Fruit fly (Drosophila melanogaster) whole organism, embryonic: ENCODE results near the gene Hrd3.
A peak's percentile ranks its signal among the peaks of the same experiment; 100 is the strongest.

ENCODE experiments used
- CG10209 ChIP-seq: fragments of 200-800 bp; sonication (Bioruptor generic); optimal IDR thresholded peaks from 3 replicates; lab custom pipeline; 2017; ENCODE audit warnings: missing biosample characterization, mild to moderate bottlenecking, missing genetic modification characterization, missing genetic modification reagents
- CG10267 ChIP-seq: fragments of 200-800 bp; sonication (Bioruptor generic); optimal IDR thresholded peaks from 2 replicates; lab custom pipeline; 2018; ENCODE audit warnings: missing biosample characterization, mild to moderate bottlenecking, missing genetic modification characterization, moderate library complexity
- CG11085 ChIP-seq: fragments of 200-800 bp; sonication (Bioruptor generic); IDR thresholded peaks from 2 replicates; pipeline ENCODE4 v1.3.6; 2022; ENCODE audit warnings: missing biosample characterization, missing genetic modification characterization
- CG13287 ChIP-seq: fragments of 200-800 bp; sonication (Bioruptor generic); IDR thresholded peaks from 2 replicates; pipeline ENCODE4 v1.3.6; 2022; ENCODE audit warnings: missing biosample characterization, missing genetic modification characterization; ENCODE audit not compliant: partially characterized antibody
- CG13894 ChIP-seq: fragments of 200-800 bp; sonication (Bioruptor generic); optimal IDR thresholded peaks from 3 replicates; lab custom pipeline; 2018; ENCODE audit warnings: missing biosample characterization, mild to moderate bottlenecking, missing genetic modification characterization, moderate library complexity
- CG14441 ChIP-seq: fragments of 200-800 bp; sonication (Bioruptor generic); IDR thresholded peaks from 2 replicates; pipeline ENCODE4 v1.3.6; 2022; ENCODE audit warnings: missing biosample characterization, missing genetic modification characterization
- CG14667 ChIP-seq: fragments of 200-800 bp; sonication (Bioruptor generic); IDR thresholded peaks from 2 replicates; pipeline ENCODE4 v1.3.6; 2022; ENCODE audit warnings: missing biosample characterization, missing genetic modification characterization
- CG17359 ChIP-seq: fragments of 200-800 bp; sonication (Bioruptor generic); optimal IDR thresholded peaks from 3 replicates; lab custom pipeline; 2018; ENCODE audit warnings: missing biosample characterization, mild to moderate bottlenecking, missing genetic modification characterization, moderate library complexity
- CG18476 ChIP-seq: fragments of 200-800 bp; sonication (Bioruptor generic); optimal IDR thresholded peaks from 2 replicates; lab custom pipeline; 2016; ENCODE audit warnings: missing biosample characterization, mild to moderate bottlenecking, missing genetic modification characterization
- CG2129 ChIP-seq: fragments of 200-800 bp; sonication (Bioruptor generic); IDR thresholded peaks from 2 replicates; pipeline ENCODE4 v1.3.6; 2022; ENCODE audit warnings: missing biosample characterization, missing genetic modification characterization; ENCODE audit not compliant: partially characterized antibody
- CG2678 ChIP-seq: fragments of 200-800 bp; sonication (Bioruptor generic); optimal IDR thresholded peaks from 3 replicates; lab custom pipeline; 2019; ENCODE audit warnings: missing biosample characterization, mild to moderate bottlenecking, missing genetic modification characterization, moderate library complexity
- CG30403 ChIP-seq: fragments of 200-800 bp; sonication (Bioruptor generic); optimal IDR thresholded peaks from 3 replicates; lab custom pipeline; 2016; ENCODE audit warnings: missing biosample characterization, missing genetic modification characterization
- CG42726 ChIP-seq: fragments of 200-800 bp; sonication (Bioruptor generic); IDR thresholded peaks from 2 replicates; pipeline ENCODE4 v1.3.6; 2022; ENCODE audit warnings: missing biosample characterization, missing genetic modification characterization; ENCODE audit not compliant: partially characterized antibody
- CG4282 ChIP-seq: fragments of 200-800 bp; sonication (Bioruptor generic); optimal IDR thresholded peaks from 2 replicates; lab custom pipeline; 2016; ENCODE audit warnings: missing biosample characterization, missing genetic modification characterization
- CG5245 ChIP-seq: fragments of 200-800 bp; sonication (Bioruptor generic); optimal IDR thresholded peaks from 3 replicates; lab custom pipeline; 2016; ENCODE audit warnings: missing biosample characterization, missing genetic modification characterization
- CG9727 ChIP-seq: fragments of 200-800 bp; sonication (Bioruptor generic); optimal IDR thresholded peaks from 3 replicates; lab custom pipeline; 2017; ENCODE audit warnings: missing biosample characterization, mild to moderate bottlenecking, missing genetic modification characterization
- CTCF ChIP-seq: fragments of 200-800 bp; sonication (Bioruptor generic); optimal IDR thresholded peaks from 2 replicates; lab custom pipeline; 2017; ENCODE audit warnings: missing biosample characterization, mild to moderate bottlenecking, missing genetic modification characterization, moderate library complexity
- D19B ChIP-seq: fragments of 200-800 bp; sonication (Bioruptor generic); optimal IDR thresholded peaks from 2 replicates; lab custom pipeline; 2017; ENCODE audit warnings: missing biosample characterization, mild to moderate bottlenecking, missing genetic modification characterization
- Dll ChIP-seq: fragments of 200-800 bp; sonication (Bioruptor generic); IDR thresholded peaks from 4 replicates; pipeline ENCODE4 v1.3.6; 2022; ENCODE audit warnings: missing biosample characterization, missing genetic modification characterization; ENCODE audit not compliant: partially characterized antibody
- Elba2 ChIP-seq: fragments of 200-800 bp; sonication (Bioruptor generic); optimal IDR thresholded peaks from 3 replicates; lab custom pipeline; 2016; ENCODE audit warnings: missing biosample characterization, missing genetic modification characterization
- Fer2 ChIP-seq: fragments of 200-800 bp; sonication (Bioruptor generic); optimal IDR thresholded peaks from 2 replicates; lab custom pipeline; 2018; ENCODE audit warnings: missing biosample characterization, mild to moderate bottlenecking, missing genetic modification characterization, moderate library complexity
- Hand ChIP-seq: fragments of 200-800 bp; sonication (Bioruptor generic); optimal IDR thresholded peaks from 2 replicates; lab custom pipeline; 2017; ENCODE audit warnings: mild to moderate bottlenecking, missing biosample characterization, missing genetic modification reagents, missing genetic modification characterization
- Hr51 ChIP-seq, 2 experiments: fragments of 200-800 bp; sonication (Bioruptor generic); optimal IDR thresholded peaks; 2 replicates in 1 of 2; 3 replicates in 1 of 2; lab custom pipeline; 2016 to 2018; ENCODE audit warnings: missing biosample characterization in 2 of 2, missing genetic modification characterization in 2 of 2, mild to moderate bottlenecking in 1 of 2, moderate library complexity in 1 of 2
- Hsf ChIP-seq: fragments of 200-800 bp; sonication (Bioruptor generic); optimal IDR thresholded peaks from 3 replicates; lab custom pipeline; 2016; ENCODE audit warnings: missing biosample characterization, missing genetic modification characterization
- MESR4 ChIP-seq: fragments of 200-800 bp; sonication (Bioruptor generic); optimal IDR thresholded peaks from 2 replicates; lab custom pipeline; 2018; ENCODE audit warnings: missing biosample characterization, mild to moderate bottlenecking, missing genetic modification characterization, moderate library complexity
- NC2α ChIP-seq: fragments of 200-800 bp; sonication (Bioruptor generic); optimal IDR thresholded peaks from 2 replicates; lab custom pipeline; 2016; ENCODE audit warnings: missing biosample characterization, missing genetic modification characterization
- NFAT ChIP-seq: fragments of 200-800 bp; sonication (Bioruptor generic); IDR thresholded peaks from 2 replicates; pipeline ENCODE4 v1.3.6; 2022; ENCODE audit warnings: missing biosample characterization, missing genetic modification characterization
- Nf-YC ChIP-seq: fragments of 200-800 bp; optimal IDR thresholded peaks from 3 replicates; lab custom pipeline; 2019; ENCODE audit warnings: missing biosample characterization, mild to moderate bottlenecking, missing genetic modification characterization, moderate library complexity
- Optix ChIP-seq: fragments of 200-800 bp; sonication (Bioruptor generic); IDR thresholded peaks from 3 replicates; pipeline ENCODE4 v1.3.6; 2022; ENCODE audit warnings: missing biosample characterization, missing genetic modification characterization
- Pdp1 ChIP-seq, 2 experiments: fragments of 200-800 bp; sonication (Bioruptor generic); optimal IDR thresholded peaks; 3 replicates each; lab custom pipeline; 2016; ENCODE audit warnings: missing biosample characterization in 2 of 2, missing genetic modification characterization in 2 of 2, mild to moderate bottlenecking in 1 of 2, moderate library complexity in 1 of 2
- Sry-β ChIP-seq: fragments of 200-800 bp; sonication (Bioruptor generic); optimal IDR thresholded peaks from 2 replicates; lab custom pipeline; 2018; ENCODE audit warnings: missing biosample characterization, mild to moderate bottlenecking, missing genetic modification characterization, moderate library complexity
- Stat92E ChIP-seq, 3 experiments: fragments of >200 bp in 2 of 3; fragments of 200-800 bp in 1 of 3; sonication (Bioruptor generic) in 1 of 3; optimal IDR thresholded peaks; 2 replicates each; lab custom pipeline; 2017 to 2019; ENCODE audit warnings: missing biosample characterization in 3 of 3, missing genetic modification characterization in 3 of 3, mild to moderate bottlenecking in 1 of 3, moderate library complexity in 1 of 3
- TFAM ChIP-seq: fragments of 200-800 bp; sonication (Bioruptor generic); optimal IDR thresholded peaks from 2 replicates; lab custom pipeline; 2017; ENCODE audit warnings: missing biosample characterization, missing genetic modification characterization, inconsistent platforms
- ase ChIP-seq: fragments of 200-800 bp; sonication (Bioruptor generic); IDR thresholded peaks from 3 replicates; pipeline ENCODE4 v1.3.6; 2022; ENCODE audit warnings: missing biosample characterization, missing genetic modification characterization
- chinmo ChIP-seq: fragments of 200-800 bp; sonication (Bioruptor generic); IDR thresholded peaks from 4 replicates; pipeline ENCODE4 v1.3.6; 2022; ENCODE audit warnings: missing biosample characterization, missing genetic modification characterization; ENCODE audit not compliant: partially characterized antibody
- dm ChIP-seq: fragments of 200-800 bp; sonication (Bioruptor generic); optimal IDR thresholded peaks from 3 replicates; lab custom pipeline; 2016; ENCODE audit warnings: missing biosample characterization, missing genetic modification characterization
- ewg ChIP-seq: fragments of 200-800 bp; sonication (Bioruptor generic); optimal IDR thresholded peaks from 3 replicates; lab custom pipeline; 2017; ENCODE audit warnings: mild to moderate bottlenecking, missing biosample characterization, missing genetic modification reagents, missing genetic modification characterization
- gem ChIP-seq: fragments of 200-800 bp; sonication (Bioruptor generic); optimal IDR thresholded peaks from 2 replicates; lab custom pipeline; 2019; ENCODE audit warnings: missing biosample characterization, mild to moderate bottlenecking, missing genetic modification characterization, moderate library complexity
- insv ChIP-seq, 2 experiments: fragments of 200-800 bp; sonication (Bioruptor generic); optimal IDR thresholded peaks; 3 replicates each; lab custom pipeline; 2016 to 2018; ENCODE audit warnings: missing biosample characterization in 2 of 2, missing genetic modification characterization in 2 of 2
- lab ChIP-seq: fragments of 200-800 bp; sonication (Bioruptor generic); optimal IDR thresholded peaks from 3 replicates; lab custom pipeline; 2017; ENCODE audit warnings: missing biosample characterization, missing genetic modification characterization, mild to moderate bottlenecking, moderate library complexity, missing genetic modification reagents
- luna ChIP-seq: fragments of 200-800 bp; sonication (Bioruptor generic); optimal IDR thresholded peaks from 2 replicates; lab custom pipeline; 2016; ENCODE audit warnings: missing biosample characterization, missing genetic modification characterization
- maf-S ChIP-seq: fragments of 200-800 bp; sonication (Bioruptor generic); optimal IDR thresholded peaks from 2 replicates; lab custom pipeline; 2016; ENCODE audit warnings: missing biosample characterization, missing genetic modification characterization
- nmo ChIP-seq: fragments of 200-800 bp; sonication (Bioruptor generic); optimal IDR thresholded peaks from 2 replicates; lab custom pipeline; 2018; ENCODE audit warnings: missing biosample characterization, mild to moderate bottlenecking, missing genetic modification characterization, moderate library complexity
- pfk ChIP-seq: fragments of 200-800 bp; sonication (Bioruptor generic); optimal IDR thresholded peaks from 2 replicates; lab custom pipeline; 2018; ENCODE audit warnings: missing biosample characterization, mild to moderate bottlenecking, missing genetic modification characterization, moderate library complexity
- pum ChIP-seq: fragments of 200-800 bp; sonication (Bioruptor generic); optimal IDR thresholded peaks from 2 replicates; lab custom pipeline; 2016; ENCODE audit warnings: missing biosample characterization, missing genetic modification characterization
- stc ChIP-seq: fragments of 200-800 bp; sonication (Bioruptor generic); IDR thresholded peaks from 2 replicates; pipeline ENCODE4 v1.3.6; 2022; ENCODE audit warnings: missing biosample characterization, missing genetic modification characterization
- toy ChIP-seq: fragments of 200-800 bp; sonication (Bioruptor generic); IDR thresholded peaks from 2 replicates; pipeline ENCODE4 v1.3.6; 2022; ENCODE audit warnings: missing biosample characterization, missing genetic modification characterization
- wor ChIP-seq: fragments of 200-800 bp; sonication (Bioruptor generic); IDR thresholded peaks from 2 replicates; pipeline ENCODE4 v1.3.6; 2022; ENCODE audit warnings: missing biosample characterization, missing genetic modification characterization
- zfh2 ChIP-seq: fragments of 200-800 bp; sonication (Bioruptor generic); optimal IDR thresholded peaks from 2 replicates; lab custom pipeline; 2016; ENCODE audit warnings: missing biosample characterization, missing genetic modification characterization

The Hrd3 gene

dm6 chr3R:23781466-23781935 lies 23.1 kb upstream of the Hrd3 start, which contains the start of the genes Nup98-96 and mbc (continued):
- peak; percentile 95 for TF ChIP-seq pum (GFP tag; lab: Kevin White, UChicago)
- TF ChIP-seq TFAM: peak; percentile 50
- TF ChIP-seq CG18476: peak; percentile 86
- peak; percentile 67 for TF ChIP-seq NFAT (GFP tag; lab: Robert Waterston, UW)
- TF ChIP-seq CG2129: no peak
- peak; percentile 63 for TF ChIP-seq CG5245 (GFP tag; lab: Kevin White, UChicago)
- TF ChIP-seq CG2678 (tag; lab: Kevin White, UChicago): peak; percentile 85
- TF ChIP-seq insv (GFP tag; optimal IDR thresholded peaks at IDR 0.05; lab: Kevin White, UChicago): peak in 1 of 2 experiments; percentile 62
- TF ChIP-seq Stat92E (GFP tag; optimal IDR thresholded peaks at IDR 0.05; lab: Kevin White, UChicago): peak in 1 of 3 experiments; percentile 70
- peak; percentile 80 for TF ChIP-seq CG13894 (tag; lab: Kevin White, UChicago)
- TF ChIP-seq CG42726: peak; percentile 60; the same call in 1 of the 2 replicates
- TF ChIP-seq D19B (GFP tag; lab: Kevin White, UChicago): peak; percentile 48
- TF ChIP-seq zfh2: peak; percentile 94
- TF ChIP-seq dm (GFP tag; lab: Kevin White, UChicago): peak; percentile 95
- TF ChIP-seq Pdp1 (GFP tag; optimal IDR thresholded peaks at IDR 0.05; lab: Kevin White, UChicago): peak; percentile 90 to 94
- peak; percentile 93 for TF ChIP-seq nmo (GFP tag; lab: Kevin White, UChicago)
- TF ChIP-seq Hr51 (GFP tag; optimal IDR thresholded peaks at IDR 0.05; lab: Kevin White, UChicago): peak; percentile 80 to 85
- peak; percentile 73 for TF ChIP-seq CG17359 (tag; lab: Kevin White, UChicago)
- peak; percentile 61 for TF ChIP-seq wor (GFP tag; lab: Robert Waterston, UW)
- TF ChIP-seq chinmo: peak; percentile 88; the same call in 2 of the 4 replicates
- TF ChIP-seq CG14667 (GFP tag; lab: Robert Waterston, UW): peak; percentile 84
- TF ChIP-seq Hsf (GFP tag; lab: Kevin White, UChicago): peak; percentile 94
- peak; percentile 86 for TF ChIP-seq Elba2 (GFP tag; lab: Kevin White, UChicago)
- TF ChIP-seq lab (GFP tag; lab: Kevin White, UChicago): peak; percentile 79
- TF ChIP-seq luna (GFP tag; lab: Kevin White, UChicago): peak; percentile 83
- peak; percentile 83 for TF ChIP-seq NC2α (GFP tag; lab: Kevin White, UChicago)
- peak; percentile 59 for TF ChIP-seq CG4282
- peak; percentile 62 for TF ChIP-seq Fer2 (tag; lab: Kevin White, UChicago)
- TF ChIP-seq CG11085 (GFP tag; lab: Robert Waterston, UW): peak; percentile 76
- peak; percentile 92 for TF ChIP-seq gem (tag; lab: Kevin White, UChicago)
- TF ChIP-seq Nf-YC (tag; lab: Kevin White, UChicago): peak; percentile 75
- peak; percentile 86 for TF ChIP-seq ewg
- peak; percentile 84 for TF ChIP-seq CG9727 (GFP tag; lab: Kevin White, UChicago)
- TF ChIP-seq Optix: peak; percentile 87
- peak; percentile 73 for TF ChIP-seq ase (GFP tag; lab: Robert Waterston, UW)
- TF ChIP-seq toy (GFP tag; lab: Robert Waterston, UW): peak; percentile 14; the same call in 1 of the 2 replicates
- 0 out of 2 replicates have a peak, but pooled peaks have one; percentile 36 for TF ChIP-seq CG13287 (GFP tag; lab: Robert Waterston, UW)
- TF ChIP-seq Hand (GFP tag; lab: Kevin White, UChicago): peak; percentile 19
- TF ChIP-seq CG10267: peak; percentile 84
- TF ChIP-seq CTCF (GFP tag; lab: Kevin White, UChicago): peak; percentile 47
- TF ChIP-seq CG14441 (GFP tag; lab: Robert Waterston, UW): peak; percentile 92
- TF ChIP-seq CG10209 (GFP tag; lab: Kevin White, UChicago): peak; percentile 84
- TF ChIP-seq maf-S (GFP tag; lab: Kevin White, UChicago): peak; percentile 90
- peak; percentile 62 for TF ChIP-seq stc (GFP tag; lab: Robert Waterston, UW)
- TF ChIP-seq Sry-β: peak; percentile 60
- TF ChIP-seq MESR4 (GFP tag; lab: Kevin White, UChicago): peak; percentile 39
- TF ChIP-seq CG30403 (GFP tag; lab: Kevin White, UChicago): peak; percentile 94
- 0 out of 4 replicates have a peak, but pooled peaks have one; percentile 40 for TF ChIP-seq Dll (GFP tag; lab: Robert Waterston, UW)
- TF ChIP-seq pfk (GFP tag; lab: Kevin White, UChicago): peak; percentile 57
